Fruit fly (Drosophila melanogaster) whole organism: Measurements from ENCODE around the gene CG34309.

Experiments used
- CG8478 ChIP-seq: fragments of >200 bp; optimal IDR thresholded peaks from 2 replicates; lab custom pipeline; 2018; ENCODE audit warnings: inconsistent platforms
- Dll ChIP-seq: fragments of >200 bp; optimal IDR thresholded peaks from 2 replicates; lab custom pipeline; 2017
- EcR ChIP-seq, 2 experiments: fragments of >200 bp; optimal IDR thresholded peaks; 2 replicates each; lab custom pipeline; 2017; ENCODE audit warnings: missing biosample characterization in 2 of 2, missing genetic modification characterization in 2 of 2, missing genetic modification reagents in 2 of 2
- pan ChIP-seq: fragments of >200 bp; optimal IDR thresholded peaks from 2 replicates; lab custom pipeline; 2017
- psq ChIP-seq: fragments of >200 bp; optimal IDR thresholded peaks from 2 replicates; lab custom pipeline; 2017
- usp ChIP-seq: fragments of >200 bp; optimal IDR thresholded peaks from 2 replicates; lab custom pipeline; 2017; ENCODE audit warnings: missing biosample characterization, missing genetic modification characterization, mixed read lengths

The CG34309 gene

dm6 chr3R:13395133-13395532 is 22.7 kb downstream of the CG34309 start, which contains the start of gene CCHa2:
Gene CCHa2 (minus strand): TSS chr3R:13395197.
- TF ChIP-seq psq (no peak), CG8478 (lab: Kevin White, UChicago) (no peak), usp (GFP tag; lab: Kevin White, UChicago) (no peak), EcR (GFP tag; optimal IDR thresholded peaks at IDR 0.05; lab: Kevin White, UChicago) (no peak), pan (no peak)

dm6 chr3R:13397040-13397439 is 24.6 kb downstream of the CG34309 start, which contains the start of gene CG14374:
Gene CG14374 (minus strand): TSS chr3R:13397140.
- TF ChIP-seq CG8478 (lab: Kevin White, UChicago) = no peak
- TF ChIP-seq psq = no peak
- TF ChIP-seq Dll (lab: Kevin White, UChicago) = no peak
- no peak for TF ChIP-seq EcR (GFP tag; optimal IDR thresholded peaks at IDR 0.05; lab: Kevin White, UChicago)
- no peak for TF ChIP-seq usp (GFP tag; lab: Kevin White, UChicago)
- no peak for TF ChIP-seq pan

dm6 chr3R:13397535-13397934 is 25.1 kb downstream of the CG34309 start, which contains the start of gene CG14377:
Gene CG14377 (plus strand): TSS chr3R:13397835.
- TF ChIP-seq CG8478 (lab: Kevin White, UChicago) = no peak
- no peak for TF ChIP-seq pan
- no peak for TF ChIP-seq EcR (GFP tag; optimal IDR thresholded peaks at IDR 0.05; lab: Kevin White, UChicago)
- no peak for TF ChIP-seq psq
- no peak for TF ChIP-seq Dll (lab: Kevin White, UChicago)
- no peak for TF ChIP-seq usp (GFP tag; lab: Kevin White, UChicago)

dm6 chr3R:13400902-13401721 is 28.7 kb downstream of the CG34309 start:
- no peak for TF ChIP-seq CG8478 (lab: Kevin White, UChicago)
- peak in 1 of 2 experiments; percentile 75 for TF ChIP-seq EcR (GFP tag; optimal IDR thresholded peaks at IDR 0.05; lab: Kevin White, UChicago)

- TF ChIP-seq usp (GFP tag; lab: Kevin White, UChicago) = no peak
- TF ChIP-seq pan = no peak
- no peak for TF ChIP-seq psq
- TF ChIP-seq Dll (lab: Kevin White, UChicago) = no peak
- no peak for TF ChIP-seq CG8478 (lab: Kevin White, UChicago)
- no peak for TF ChIP-seq EcR (GFP tag; optimal IDR thresholded peaks at IDR 0.05; lab: Kevin White, UChicago)
These were observed 29.4 kb downstream of the CG34309 start, which contains the start of gene GILT1 for dm6 chr3R:13401722-13402296. Gene GILT1 (minus strand): TSS chr3R:13401862.

dm6 chr3R:13403032-13403459 is 30.6 kb downstream of the CG34309 start, which contains the start of gene Dpm3:
Gene Dpm3 (minus strand): TSS chr3R:13403051.
- TF ChIP-seq CG8478 (lab: Kevin White, UChicago) (no peak), usp (GFP tag; lab: Kevin White, UChicago) (no peak), pan (no peak), EcR (GFP tag; optimal IDR thresholded peaks at IDR 0.05; lab: Kevin White, UChicago) (no peak), Dll (lab: Kevin White, UChicago) (no peak), psq (no peak)

- no peak for TF ChIP-seq psq
- no peak for TF ChIP-seq Dll (lab: Kevin White, UChicago)
- TF ChIP-seq CG8478 (lab: Kevin White, UChicago) = no peak
- TF ChIP-seq EcR (GFP tag; optimal IDR thresholded peaks at IDR 0.05; lab: Kevin White, UChicago) = no peak
- TF ChIP-seq pan = no peak
- no peak for TF ChIP-seq usp (GFP tag; lab: Kevin White, UChicago)
These were observed 32.5 kb downstream of the CG34309 start, which contains the start of gene yellow-e3 for dm6 chr3R:13404841-13405441. Gene yellow-e3 (minus strand): TSS chr3R:13404870.

- TF ChIP-seq usp (GFP tag; lab: Kevin White, UChicago) (no peak), pan (no peak), CG8478 (lab: Kevin White, UChicago) (no peak), EcR (GFP tag; optimal IDR thresholded peaks at IDR 0.05; lab: Kevin White, UChicago) (no peak), Dll (lab: Kevin White, UChicago) (no peak), psq (no peak)
These were observed 34.5 kb downstream of the CG34309 start, which contains the start of gene yellow-e2 for dm6 chr3R:13406898-13407297. Gene yellow-e2 (minus strand): TSS chr3R:13406998.

dm6 chr3R:13412704-13413103 is 40.3 kb downstream of the CG34309 start:
- no peak for TF ChIP-seq usp (GFP tag; lab: Kevin White, UChicago)

- TF ChIP-seq pan = no peak
- no peak for TF ChIP-seq EcR (GFP tag; optimal IDR thresholded peaks at IDR 0.05; lab: Kevin White, UChicago)
- no peak for TF ChIP-seq CG8478 (lab: Kevin White, UChicago)
- TF ChIP-seq psq = no peak
- TF ChIP-seq usp (GFP tag; lab: Kevin White, UChicago) = no peak
- no peak for TF ChIP-seq Dll (lab: Kevin White, UChicago)
These were observed 42.8 kb downstream of the CG34309 start, which contains the start of gene yellow-e for dm6 chr3R:13415186-13415585. Gene yellow-e (minus strand): TSS chr3R:13415286.

dm6 chr3R:13417067-13417595 is 44.7 kb downstream of the CG34309 start:
- TF ChIP-seq CG8478 (lab: Kevin White, UChicago) = no peak
- no peak for TF ChIP-seq psq

- TF ChIP-seq EcR (GFP tag; optimal IDR thresholded peaks at IDR 0.05; lab: Kevin White, UChicago) (no peak), CG8478 (lab: Kevin White, UChicago) (no peak), psq (no peak), usp (GFP tag; lab: Kevin White, UChicago) (no peak), Dll (lab: Kevin White, UChicago) (no peak), pan (no peak)
These were observed 47.5 kb downstream of the CG34309 start, which contains the start of gene Ir87a for dm6 chr3R:13419979-13420378. Gene Ir87a (plus strand): TSS chr3R:13420279.
